Worm (Caenorhabditis elegans): ENCODE results near the gene F08G2.8.
"Not testable (repeated sequence)": the region's sequence is repeated elsewhere in the genome, so short reads cannot be mapped to it uniquely, and the experiment has no call there.

ce11 chrII:13824570-13824969 is 27.5 kb upstream of the F08G2.8 start:
- not testable (repeated sequence) for TF ChIP-seq nhr-77 (tag; optimal IDR thresholded peaks at IDR 0.05); nhr-76 (tag; optimal IDR thresholded peaks at IDR 0.05); fos-1 (tag; optimal IDR thresholded peaks at IDR 0.05); fkh-10 (GFP tag; optimal IDR thresholded peaks at IDR 0.05); elt-1 (tag; optimal IDR thresholded peaks at IDR 0.05); aly-2 (tag; optimal IDR thresholded peaks at IDR 0.05); nhr-237 (tag; optimal IDR thresholded peaks at IDR 0.05); lin-39 (tag; optimal IDR thresholded peaks at IDR 0.05); nfya-1 (tag; optimal IDR thresholded peaks at IDR 0.05; ENCODE audit: insufficient read depth); nhr-11 (tag; optimal IDR thresholded peaks at IDR 0.05); ama-1 (optimal IDR thresholded peaks at IDR 0.05); lin-15B (tag; optimal IDR thresholded peaks at IDR 0.05)
